Worm (Caenorhabditis elegans): ENCODE results near the gene denn-4.

ce11 chrIV:1973372-1973771, 49.6 kb downstream of the denn-4 start, which contains the start of gene Y76B12C.3:
- TF ChIP-seq ama-1 (optimal IDR thresholded peaks at IDR 0.05) (no peak), F13H6.1 (tag; optimal IDR thresholded peaks at IDR 0.05) (no peak)
